Worm (Caenorhabditis elegans): ENCODE measurements around the gene scl-21.

DNA sequence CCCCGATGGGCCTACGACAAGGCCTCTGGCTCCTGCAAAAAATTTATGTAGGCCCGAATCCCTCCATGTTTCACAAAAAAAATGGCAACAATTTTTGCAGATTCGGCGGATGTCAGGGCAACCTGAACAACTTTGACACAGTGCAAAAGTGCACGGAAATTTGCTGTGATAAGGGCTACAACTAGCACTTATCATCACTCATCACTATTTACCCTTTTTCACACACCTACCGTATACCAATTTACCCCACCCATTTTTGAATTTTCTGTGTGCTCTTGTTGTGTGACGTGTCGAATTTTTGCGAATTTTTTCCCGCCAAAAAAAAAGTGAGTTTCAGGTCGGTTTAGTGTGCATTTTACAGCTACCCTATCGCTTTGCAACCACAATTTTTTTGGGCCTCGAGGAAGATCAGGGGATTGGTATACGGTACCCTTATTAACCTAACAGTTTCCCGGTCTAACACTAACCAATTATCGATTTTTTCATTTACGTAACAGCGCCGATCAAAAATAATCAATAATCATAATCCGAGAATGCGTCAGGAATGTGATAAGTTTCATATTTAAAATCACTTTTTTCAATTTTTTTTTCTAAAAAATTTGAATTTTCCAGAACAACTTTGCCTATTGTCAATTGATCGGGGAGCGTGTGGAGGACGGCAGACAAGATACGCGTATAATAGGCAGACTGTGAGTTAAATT lies 23.1 kb upstream of the scl-21 start:
- no peak for TF ChIP-seq lin-32 (GFP tag; optimal IDR thresholded peaks at IDR 0.05)
- no peak for TF ChIP-seq nhr-12 (tag; optimal IDR thresholded peaks at IDR 0.05)
- no peak for TF ChIP-seq lin-13 (tag; optimal IDR thresholded peaks at IDR 0.05)
